Fruit fly (Drosophila melanogaster) whole organism, wandering third instar larva: ENCODE data around the gene CG13893.

Source experiments
- Abd-B ChIP-seq: fragments of >200 bp; optimal IDR thresholded peaks from 2 replicates; lab custom pipeline; 2017; ENCODE audit warnings: missing biosample characterization, missing genetic modification characterization
- CG32264 ChIP-seq: fragments of 200-800 bp; sonication (Bioruptor generic); optimal IDR thresholded peaks from 2 replicates; lab custom pipeline; 2016; ENCODE audit warnings: missing biosample characterization, missing genetic modification characterization
- CG9705 ChIP-seq: fragments of 200-800 bp; sonication (Bioruptor generic); optimal IDR thresholded peaks from 2 replicates; lab custom pipeline; 2018; ENCODE audit warnings: missing biosample characterization, mild to moderate bottlenecking, missing genetic modification characterization
- CrebA ChIP-seq: fragments of 200-800 bp; sonication (Bioruptor generic); optimal IDR thresholded peaks from 2 replicates; lab custom pipeline; 2016; ENCODE audit warnings: missing biosample characterization, mild to moderate bottlenecking, missing genetic modification characterization, borderline replicate concordance
- Dfd ChIP-seq: fragments of >200 bp; optimal IDR thresholded peaks from 2 replicates; lab custom pipeline; 2017; ENCODE audit warnings: missing biosample characterization, missing genetic modification characterization
- Dif ChIP-seq: fragments of 200-275, 200-300 bp; sonication (Bioruptor generic); optimal IDR thresholded peaks from 2 replicates; lab custom pipeline; 2018; ENCODE audit warnings: missing biosample characterization, missing genetic modification characterization; ENCODE audit not compliant: partially characterized antibody
- GATAd ChIP-seq: sonication (Bioruptor generic); optimal IDR thresholded peaks from 2 replicates; lab custom pipeline; 2016; ENCODE audit warnings: missing biosample characterization, missing genetic modification characterization
- HLH106 ChIP-seq: fragments of 200-800 bp; optimal IDR thresholded peaks from 3 replicates; lab custom pipeline; 2019; ENCODE audit warnings: missing biosample characterization, mild to moderate bottlenecking, missing genetic modification characterization, moderate library complexity
- Hnf4 ChIP-seq: fragments of 200-800 bp; sonication (Bioruptor generic); optimal IDR thresholded peaks from 2 replicates; lab custom pipeline; 2016; ENCODE audit warnings: missing biosample characterization, mild to moderate bottlenecking, missing genetic modification characterization
- Hr78 ChIP-seq: fragments of >200 bp; optimal IDR thresholded peaks from 2 replicates; lab custom pipeline; 2017; ENCODE audit warnings: missing biosample characterization, missing genetic modification characterization
- Hr83 ChIP-seq: fragments of 200-300 bp; sonication (Bioruptor generic); optimal IDR thresholded peaks from 2 replicates; lab custom pipeline; 2016; ENCODE audit warnings: missing biosample characterization, mild to moderate bottlenecking, missing genetic modification characterization, moderate library complexity; ENCODE audit not compliant: poor library complexity, severe bottlenecking
- Jra ChIP-seq: sonication (Bioruptor generic); optimal IDR thresholded peaks from 2 replicates; lab custom pipeline; 2016; ENCODE audit warnings: missing biosample characterization, missing genetic modification characterization
- Mio ChIP-seq: sonication (Bioruptor generic); optimal IDR thresholded peaks from 2 replicates; lab custom pipeline; 2016; ENCODE audit warnings: missing biosample characterization, missing genetic modification characterization
- Myc ChIP-seq: fragments of >200 bp; optimal IDR thresholded peaks from 2 replicates; lab custom pipeline; 2017
- N ChIP-seq: fragments of >200 bp; optimal IDR thresholded peaks from 2 replicates; lab custom pipeline; 2018; ENCODE audit warnings: missing biosample characterization, missing external identifiers, missing genetic modification characterization
- OdsH ChIP-seq: fragments of 200-800 bp; sonication (Bioruptor generic); optimal IDR thresholded peaks from 2 replicates; lab custom pipeline; 2016; ENCODE audit warnings: missing biosample characterization, mild to moderate bottlenecking, missing genetic modification characterization
- Rel ChIP-seq, 2 experiments: fragments of 200-800 bp; sonication (Bioruptor generic) in 1 of 2; optimal IDR thresholded peaks; 2 replicates in 1 of 2; 3 replicates in 1 of 2; lab custom pipeline; 2016 to 2019; ENCODE audit warnings: mild to moderate bottlenecking in 2 of 2, missing biosample characterization in 2 of 2, missing genetic modification characterization in 2 of 2, moderate library complexity in 1 of 2
- Sp1 ChIP-seq: fragments of 200-800 bp; sonication (Bioruptor generic); optimal IDR thresholded peaks from 3 replicates; lab custom pipeline; 2019; ENCODE audit warnings: missing biosample characterization, mild to moderate bottlenecking, missing genetic modification characterization, moderate library complexity
- br ChIP-seq: fragments of 200-800 bp; sonication (Bioruptor generic); optimal IDR thresholded peaks from 2 replicates; lab custom pipeline; 2016; ENCODE audit warnings: missing biosample characterization, missing genetic modification characterization
- brk ChIP-seq: fragments of 200-800 bp; sonication (Bioruptor generic); optimal IDR thresholded peaks from 2 replicates; lab custom pipeline; 2016; ENCODE audit warnings: missing biosample characterization, mild to moderate bottlenecking, missing genetic modification characterization
- dmrt93B ChIP-seq: fragments of 200-800 bp; sonication (Bioruptor generic); optimal IDR thresholded peaks from 2 replicates; lab custom pipeline; 2018; ENCODE audit warnings: missing biosample characterization, mild to moderate bottlenecking, missing genetic modification characterization
- dsf ChIP-seq: sonication (Bioruptor generic); optimal IDR thresholded peaks from 2 replicates; lab custom pipeline; 2016; ENCODE audit warnings: missing biosample characterization, missing genetic modification characterization, borderline replicate concordance
- ey ChIP-seq: fragments of 200-800 bp; sonication (Bioruptor generic); optimal IDR thresholded peaks from 2 replicates; lab custom pipeline; 2016; ENCODE audit warnings: missing biosample characterization, missing genetic modification characterization
- foxo ChIP-seq, 2 experiments: fragments of 200-800 bp; sonication (Bioruptor generic); optimal IDR thresholded peaks; 2 replicates in 1 of 2; 3 replicates in 1 of 2; lab custom pipeline; 2016 to 2017; ENCODE audit warnings: missing biosample characterization in 2 of 2, missing genetic modification characterization in 2 of 2
- fru ChIP-seq: fragments of 200-800 bp; sonication (Bioruptor generic); optimal IDR thresholded peaks from 3 replicates; lab custom pipeline; 2016; ENCODE audit warnings: missing biosample characterization, mild to moderate bottlenecking, missing genetic modification characterization
- h ChIP-seq: fragments of 200-800 bp; sonication (Bioruptor generic); optimal IDR thresholded peaks from 3 replicates; lab custom pipeline; 2016; ENCODE audit warnings: missing biosample characterization, mild to moderate bottlenecking, missing genetic modification characterization
- pan ChIP-seq: fragments of >200 bp; optimal IDR thresholded peaks from 2 replicates; lab custom pipeline; 2017
- psq ChIP-seq: fragments of 200-800 bp; sonication (Bioruptor generic); optimal IDR thresholded peaks from 3 replicates; lab custom pipeline; 2017; ENCODE audit warnings: missing biosample characterization, mild to moderate bottlenecking, missing genetic modification characterization, moderate library complexity
- rgr ChIP-seq: fragments of 200-800 bp; sonication (Bioruptor generic); optimal IDR thresholded peaks from 3 replicates; lab custom pipeline; 2016; ENCODE audit warnings: missing biosample characterization, mild to moderate bottlenecking, missing genetic modification characterization
- sage ChIP-seq: fragments of 200-800 bp; sonication (Bioruptor generic); optimal IDR thresholded peaks from 2 replicates; lab custom pipeline; 2016; ENCODE audit warnings: missing biosample characterization, mild to moderate bottlenecking, missing genetic modification characterization
- tai ChIP-seq: sonication (Bioruptor generic); optimal IDR thresholded peaks from 2 replicates; lab custom pipeline; 2016; ENCODE audit warnings: missing biosample characterization, missing genetic modification characterization
- woc ChIP-seq: sonication (Bioruptor generic); optimal IDR thresholded peaks from 2 replicates; lab custom pipeline; 2016; ENCODE audit warnings: missing biosample characterization, mild to moderate bottlenecking, missing genetic modification characterization

Gene CG13893

DNA sequence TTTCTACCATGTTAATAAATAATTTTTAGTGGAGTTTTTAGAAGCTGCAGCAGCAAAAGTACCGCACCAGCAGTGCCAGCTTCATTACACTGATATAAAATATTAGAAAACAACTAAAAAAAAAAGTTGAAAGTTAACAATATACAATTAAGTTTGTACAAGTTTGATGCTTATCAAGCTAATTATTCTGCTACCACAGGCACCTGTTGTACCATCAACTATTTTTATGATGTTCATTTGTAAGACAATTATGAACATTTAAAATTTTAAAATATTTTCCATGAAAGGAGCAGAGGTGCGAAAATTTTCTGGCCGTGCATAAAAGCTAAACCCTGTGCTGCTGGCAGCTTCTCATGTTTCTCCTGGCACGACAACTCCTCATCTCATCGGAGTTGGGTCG, 4.6 kb upstream of the CG13893 start:
- TF ChIP-seq dmrt93B (GFP tag; lab: Kevin White, UChicago): peak; percentile 80
- TF ChIP-seq Jra (GFP tag; lab: Kevin White, UChicago): peak; percentile 37
- peak; percentile 77 for TF ChIP-seq Hnf4 (GFP tag; lab: Kevin White, UChicago)
- TF ChIP-seq CG32264 (GFP tag; lab: Kevin White, UChicago): peak; percentile 59
- TF ChIP-seq HLH106 (tag; lab: Kevin White, UChicago): peak; percentile 66
- TF ChIP-seq dsf: peak; percentile 44
- TF ChIP-seq woc (GFP tag; lab: Kevin White, UChicago): peak; percentile 84
- no peak for TF ChIP-seq pan (lab: Kevin White, UChicago)
- TF ChIP-seq ey (GFP tag; lab: Kevin White, UChicago): peak; percentile 83
- TF ChIP-seq Mio (GFP tag; lab: Kevin White, UChicago): no peak
- peak; percentile 46 for TF ChIP-seq tai
- TF ChIP-seq Hr83 (GFP tag; lab: Kevin White, UChicago): no peak
- peak; percentile 84 for TF ChIP-seq sage
- TF ChIP-seq Dif (GFP tag; lab: Kevin White, UChicago): no peak
- TF ChIP-seq fru (GFP tag; lab: Kevin White, UChicago): peak; percentile 89
- peak; percentile 85 for TF ChIP-seq h (GFP tag; lab: Kevin White, UChicago)
- peak; percentile 47 for TF ChIP-seq CrebA (GFP tag; lab: Kevin White, UChicago)
- TF ChIP-seq rgr (GFP tag; lab: Kevin White, UChicago): peak; percentile 86
- TF ChIP-seq GATAd (GFP tag; lab: Kevin White, UChicago): no peak
- TF ChIP-seq Rel (GFP tag; optimal IDR thresholded peaks at IDR 0.05; lab: Kevin White, UChicago): peak; percentile 22
- no peak for TF ChIP-seq Rel (tag; optimal IDR thresholded peaks at IDR 0.05; lab: Kevin White, UChicago)
- TF ChIP-seq CG9705 (GFP tag; lab: Kevin White, UChicago): peak; percentile 66
- peak; percentile 86 for TF ChIP-seq OdsH (GFP tag; lab: Kevin White, UChicago)
- TF ChIP-seq foxo (GFP tag; optimal IDR thresholded peaks at IDR 0.05; lab: Kevin White, UChicago): peak; percentile 37 to 90
- TF ChIP-seq Sp1 (GFP tag; lab: Kevin White, UChicago): peak; percentile 90
- TF ChIP-seq N: no peak
- peak; percentile 85 for TF ChIP-seq br (GFP tag; lab: Kevin White, UChicago)
- TF ChIP-seq psq (GFP tag; lab: Kevin White, UChicago): peak; percentile 67
- TF ChIP-seq brk (GFP tag; lab: Kevin White, UChicago): peak; percentile 57
- no peak for TF ChIP-seq Dfd

DNA sequence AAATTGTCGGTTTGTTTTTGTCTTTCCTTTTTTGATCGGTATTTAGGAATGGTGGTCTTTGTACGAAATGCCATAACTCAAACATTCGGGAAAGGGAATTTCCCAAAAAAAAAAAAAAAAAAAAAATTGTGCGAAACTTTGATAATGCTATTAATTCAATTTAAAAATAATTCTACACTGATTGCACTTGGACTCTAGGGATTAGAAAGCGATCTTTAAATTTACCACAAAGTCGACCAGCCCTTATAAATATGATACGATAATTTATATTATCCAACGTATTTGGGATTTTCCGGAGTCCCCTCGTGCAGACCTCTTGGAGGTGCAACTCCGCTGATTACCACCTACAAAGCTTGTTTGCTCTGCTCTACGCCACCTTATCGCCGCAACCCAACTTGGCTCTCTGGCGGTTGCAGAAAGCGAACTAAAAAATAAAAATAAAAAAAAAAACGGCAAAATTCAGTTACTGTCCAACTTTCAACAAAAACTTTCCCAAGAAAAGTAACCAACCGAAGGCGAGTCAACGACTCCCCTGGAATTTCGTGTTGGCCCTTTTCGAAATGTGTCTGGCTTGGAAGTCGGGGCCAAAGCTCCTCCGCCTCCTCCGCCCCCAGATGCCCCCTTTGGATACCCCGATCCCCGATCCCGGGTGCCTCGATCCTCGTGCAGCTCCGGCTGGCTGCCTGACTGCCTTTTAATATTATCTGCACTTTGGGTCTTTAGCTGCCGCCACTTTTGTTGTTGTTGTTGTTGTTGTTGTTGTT, 3.9 kb upstream of the CG13893 start:
- TF ChIP-seq dsf (no peak), CrebA (GFP tag; lab: Kevin White, UChicago) (peak; percentile 23)

DNA sequence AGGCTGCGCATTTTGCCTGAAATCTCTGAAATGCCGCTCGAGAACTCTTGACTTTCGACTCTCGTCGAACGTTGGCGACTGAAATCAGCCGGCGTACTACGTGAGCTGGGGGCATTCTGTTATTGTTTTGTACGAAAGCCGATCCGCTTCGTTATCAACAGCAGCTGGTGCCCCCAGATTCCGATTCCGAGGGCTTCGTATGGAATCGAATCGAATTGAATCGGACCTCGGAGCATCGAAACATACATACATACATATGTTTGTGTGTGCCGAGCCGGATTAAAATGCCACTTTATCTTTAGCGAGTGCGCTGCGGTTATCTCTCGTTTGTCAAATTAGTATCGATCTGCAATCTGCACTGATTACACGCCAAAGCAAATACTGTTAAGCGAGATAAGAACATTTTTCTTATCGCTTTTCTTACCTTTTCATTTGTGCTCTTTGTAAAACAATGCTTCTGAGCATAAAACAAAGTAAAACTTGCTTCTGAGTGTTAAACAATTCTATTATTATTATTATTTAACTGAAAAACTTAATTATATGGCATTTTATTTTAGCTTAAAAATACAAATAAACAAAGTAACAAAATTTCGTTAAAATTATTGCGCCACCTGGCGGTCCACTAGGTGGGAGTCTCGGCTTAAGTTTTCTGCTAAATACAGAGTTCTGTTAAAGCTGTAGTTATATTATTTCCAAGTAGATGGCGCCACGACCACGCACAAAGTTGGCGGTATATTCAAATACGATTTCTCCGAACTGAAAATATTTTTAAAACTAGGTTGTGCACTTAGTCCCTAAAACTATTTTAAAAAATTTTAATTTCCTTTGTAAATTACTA, 2.9 kb upstream of the CG13893 start, which contains the start of gene Reg-2:
TSS of gene Reg-2 (minus strand) at position 80 of the 838 bp plus-strand sequence.
- peak; percentile 11 for TF ChIP-seq h (GFP tag; lab: Kevin White, UChicago)
- TF ChIP-seq Jra (GFP tag; lab: Kevin White, UChicago): no peak
- peak; percentile 18 for TF ChIP-seq Hr83 (GFP tag; lab: Kevin White, UChicago)
- TF ChIP-seq Dfd: no peak
- no peak for TF ChIP-seq Rel (GFP tag; optimal IDR thresholded peaks at IDR 0.05; lab: Kevin White, UChicago)
- TF ChIP-seq Rel (tag; optimal IDR thresholded peaks at IDR 0.05; lab: Kevin White, UChicago): peak; percentile 36
- TF ChIP-seq Myc: peak; percentile 84
- no peak for TF ChIP-seq foxo (GFP tag; optimal IDR thresholded peaks at IDR 0.05; lab: Kevin White, UChicago)
- no peak for TF ChIP-seq Abd-B
- TF ChIP-seq br (GFP tag; lab: Kevin White, UChicago): no peak
- no peak for TF ChIP-seq Hr78 (GFP tag; lab: Kevin White, UChicago)
- TF ChIP-seq Dif (GFP tag; lab: Kevin White, UChicago): no peak
- TF ChIP-seq N: no peak
- TF ChIP-seq brk (GFP tag; lab: Kevin White, UChicago): peak; percentile 44
